Fruit fly (Drosophila melanogaster) whole organism, embryonic: ENCODE results near the gene mats.

Experiments
- Awh ChIP-seq: fragments of 200-800 bp; sonication (Bioruptor generic); IDR thresholded peaks from 2 replicates; pipeline ENCODE4, ENCODE4 v1.3.6; 2022; ENCODE audit warnings: missing biosample characterization, missing genetic modification characterization
- BEAF-32 ChIP-seq: fragments of 200-800 bp; sonication (Bioruptor generic); optimal IDR thresholded peaks from 3 replicates; lab custom pipeline; 2017; ENCODE audit warnings: missing biosample characterization, missing genetic modification characterization, mild to moderate bottlenecking, moderate library complexity, missing genetic modification reagents
- CG11504 ChIP-seq: fragments of 200-800 bp; sonication (Bioruptor generic); optimal IDR thresholded peaks from 3 replicates; lab custom pipeline; 2019; ENCODE audit warnings: missing biosample characterization, mild to moderate bottlenecking, missing genetic modification characterization, moderate library complexity
- CG12155 ChIP-seq: fragments of 200-800 bp; sonication (Bioruptor generic); optimal IDR thresholded peaks from 3 replicates; lab custom pipeline; 2016; ENCODE audit warnings: missing biosample characterization, missing genetic modification characterization
- CG12769 ChIP-seq: fragments of 200-800 bp; sonication (Bioruptor generic); optimal IDR thresholded peaks from 2 replicates; lab custom pipeline; 2019; ENCODE audit warnings: missing biosample characterization, mild to moderate bottlenecking, missing genetic modification characterization, moderate library complexity
- CG13287 ChIP-seq: fragments of 200-800 bp; sonication (Bioruptor generic); IDR thresholded peaks from 2 replicates; pipeline ENCODE4 v1.3.6; 2022; ENCODE audit warnings: missing biosample characterization, missing genetic modification characterization; ENCODE audit not compliant: partially characterized antibody
- CG14860 ChIP-seq: fragments of 200-800 bp; sonication (Bioruptor generic); IDR thresholded peaks from 3 replicates; pipeline ENCODE4 v1.3.6; 2022; ENCODE audit warnings: missing biosample characterization, missing genetic modification characterization; ENCODE audit not compliant: partially characterized antibody
- CG15269 ChIP-seq: fragments of 200-800 bp; sonication (Bioruptor generic); optimal IDR thresholded peaks from 2 replicates; lab custom pipeline; 2018; ENCODE audit warnings: missing biosample characterization, mild to moderate bottlenecking, missing genetic modification characterization, moderate library complexity
- CG16813 ChIP-seq: fragments of 200-800 bp; sonication (Bioruptor generic); IDR thresholded peaks from 3 replicates; pipeline ENCODE4 v1.3.6; 2022; ENCODE audit warnings: missing biosample characterization, missing genetic modification characterization; ENCODE audit not compliant: partially characterized antibody
- CG4360 ChIP-seq: fragments of 200-800 bp; sonication (Bioruptor generic); IDR thresholded peaks from 2 replicates; pipeline ENCODE4 v1.3.6; 2022; ENCODE audit warnings: missing biosample characterization, missing genetic modification characterization
- CG7839 ChIP-seq: fragments of 200-800 bp; sonication (Bioruptor generic); optimal IDR thresholded peaks from 3 replicates; lab custom pipeline; 2018; ENCODE audit warnings: missing biosample characterization, mild to moderate bottlenecking, missing genetic modification characterization, moderate library complexity
- CG8924 ChIP-seq: fragments of 200-800 bp; optimal IDR thresholded peaks from 3 replicates; lab custom pipeline; 2019; ENCODE audit warnings: missing biosample characterization, mild to moderate bottlenecking, missing genetic modification characterization, moderate library complexity
- CG9437 ChIP-seq: fragments of 200-800 bp; sonication (Bioruptor generic); optimal IDR thresholded peaks from 2 replicates; lab custom pipeline; 2018; ENCODE audit warnings: missing biosample characterization, mild to moderate bottlenecking, missing genetic modification characterization
- CTCF ChIP-seq: fragments of 200-800 bp; sonication (Bioruptor generic); optimal IDR thresholded peaks from 2 replicates; lab custom pipeline; 2017; ENCODE audit warnings: missing biosample characterization, mild to moderate bottlenecking, missing genetic modification characterization, moderate library complexity
- Dll ChIP-seq: fragments of 200-800 bp; sonication (Bioruptor generic); IDR thresholded peaks from 4 replicates; pipeline ENCODE4 v1.3.6; 2022; ENCODE audit warnings: missing biosample characterization, missing genetic modification characterization; ENCODE audit not compliant: partially characterized antibody
- Dp ChIP-seq: fragments of 200-800 bp; sonication (Bioruptor generic); optimal IDR thresholded peaks from 2 replicates; lab custom pipeline; 2018; ENCODE audit warnings: missing biosample characterization, mild to moderate bottlenecking, missing genetic modification characterization, moderate library complexity
- E2f2 ChIP-seq: fragments of 200-800 bp; sonication (Bioruptor generic); IDR thresholded peaks from 2 replicates; pipeline ENCODE4 v1.3.6; 2022; ENCODE audit warnings: missing biosample characterization, missing genetic modification characterization
- Hand ChIP-seq: fragments of 200-800 bp; sonication (Bioruptor generic); optimal IDR thresholded peaks from 2 replicates; lab custom pipeline; 2017; ENCODE audit warnings: mild to moderate bottlenecking, missing biosample characterization, missing genetic modification reagents, missing genetic modification characterization
- Hr78 ChIP-seq, 2 experiments: fragments of 200-800 bp in 1 of 2; fragments of >200 bp in 1 of 2; sonication (Bioruptor generic) in 1 of 2; optimal IDR thresholded peaks; 2 replicates each; lab custom pipeline; 2017 to 2019; ENCODE audit warnings: missing biosample characterization in 2 of 2, missing genetic modification characterization in 2 of 2, mild to moderate bottlenecking in 1 of 2, moderate library complexity in 1 of 2
- Med ChIP-seq: fragments of 200-800 bp; sonication (Bioruptor generic); peaks from one replicate; lab custom pipeline; 2016; ENCODE audit warnings: missing biosample characterization, missing genetic modification characterization, mild to moderate bottlenecking, inconsistent platforms, moderate library complexity
- Myb ChIP-seq: fragments of 200-800 bp; sonication (Bioruptor generic); optimal IDR thresholded peaks from 2 replicates; lab custom pipeline; 2016; ENCODE audit warnings: missing biosample characterization, missing genetic modification characterization
- Pdp1 ChIP-seq, 2 experiments: fragments of 200-800 bp; sonication (Bioruptor generic); optimal IDR thresholded peaks; 3 replicates each; lab custom pipeline; 2016; ENCODE audit warnings: missing biosample characterization in 2 of 2, missing genetic modification characterization in 2 of 2, mild to moderate bottlenecking in 1 of 2, moderate library complexity in 1 of 2
- Rx ChIP-seq: fragments of 200-800 bp; sonication (Bioruptor generic); IDR thresholded peaks from 2 replicates; pipeline ENCODE4 v1.3.6; 2022; ENCODE audit warnings: missing biosample characterization, missing genetic modification characterization
- Scr ChIP-seq: fragments of 200-800 bp; sonication (Bioruptor generic); IDR thresholded peaks from 2 replicates; pipeline ENCODE4 v1.3.6; 2022; ENCODE audit warnings: missing biosample characterization, missing genetic modification characterization; ENCODE audit not compliant: partially characterized antibody
- Sry-β ChIP-seq: fragments of 200-800 bp; sonication (Bioruptor generic); optimal IDR thresholded peaks from 2 replicates; lab custom pipeline; 2018; ENCODE audit warnings: missing biosample characterization, mild to moderate bottlenecking, missing genetic modification characterization, moderate library complexity
- Sry-δ ChIP-seq: fragments of 200-800 bp; sonication (Bioruptor generic); optimal IDR thresholded peaks from 2 replicates; lab custom pipeline; 2016; ENCODE audit warnings: missing biosample characterization, missing genetic modification characterization
- abd-A ChIP-seq: fragments of 200-800 bp; sonication (Bioruptor generic); optimal IDR thresholded peaks from 3 replicates; lab custom pipeline; 2019; ENCODE audit warnings: missing biosample characterization, mild to moderate bottlenecking, missing genetic modification characterization, moderate library complexity
- grn ChIP-seq: fragments of 200-800 bp; sonication (Bioruptor generic); optimal IDR thresholded peaks from 3 replicates; lab custom pipeline; 2017; ENCODE audit warnings: missing biosample characterization, missing genetic modification characterization
- hbn ChIP-seq: fragments of 200-800 bp; sonication (Bioruptor generic); IDR thresholded peaks from 2 replicates; pipeline ENCODE4 v1.3.6; 2022; ENCODE audit warnings: missing biosample characterization, missing genetic modification characterization; ENCODE audit not compliant: partially characterized antibody
- kni ChIP-seq: fragments of 200-800 bp; sonication (Bioruptor generic); optimal IDR thresholded peaks from 3 replicates; lab custom pipeline; 2017; ENCODE audit warnings: mild to moderate bottlenecking, missing biosample characterization, missing genetic modification reagents, missing genetic modification characterization
- oc ChIP-seq: fragments of 200-800 bp; sonication (Bioruptor generic); optimal IDR thresholded peaks from 2 replicates; lab custom pipeline; 2018; ENCODE audit warnings: missing biosample characterization, mild to moderate bottlenecking, missing genetic modification characterization, moderate library complexity
- otp ChIP-seq: fragments of 200-800 bp; sonication (Bioruptor generic); IDR thresholded peaks from 3 replicates; pipeline ENCODE4, ENCODE4 v1.3.6; 2022; ENCODE audit warnings: missing biosample characterization, missing genetic modification characterization
- pita ChIP-seq: fragments of 200-800 bp; sonication (Bioruptor generic); optimal IDR thresholded peaks from 2 replicates; lab custom pipeline; 2017; ENCODE audit warnings: missing biosample characterization, mild to moderate bottlenecking, missing genetic modification characterization
- sd ChIP-seq: fragments of 200-800 bp; sonication (Bioruptor generic); optimal IDR thresholded peaks from 3 replicates; lab custom pipeline; 2018; ENCODE audit warnings: missing biosample characterization, mild to moderate bottlenecking, missing genetic modification characterization, moderate library complexity
- sqz ChIP-seq: fragments of 200-800 bp; sonication (Bioruptor generic); optimal IDR thresholded peaks from 3 replicates; lab custom pipeline; 2018; ENCODE audit warnings: missing biosample characterization, mild to moderate bottlenecking, missing genetic modification characterization
- sr ChIP-seq: fragments of 200-800 bp; sonication (Bioruptor generic); IDR thresholded peaks from 3 replicates; pipeline ENCODE4 v1.3.6; 2022; ENCODE audit warnings: missing biosample characterization, missing genetic modification characterization
- vvl ChIP-seq: fragments of 200-800 bp; sonication (Bioruptor generic); IDR thresholded peaks from 2 replicates; pipeline ENCODE4 v1.3.6; 2022; ENCODE audit warnings: missing biosample characterization, missing genetic modification characterization

The mats gene

dm6 chr3R:22424602-22425190 is 3.7 kb downstream of the mats start, which contains the start of gene pinta:
Gene pinta, minus strand, starts transcription at chr3R:22424929.
- TF ChIP-seq CG16813 (GFP tag; lab: Robert Waterston, UW) (0 out of 3 replicates have a peak, but pooled peaks have one; percentile 22), CG7839 (tag; lab: Kevin White, UChicago) (no peak), CG14860 (no peak), Pdp1 (GFP tag; optimal IDR thresholded peaks at IDR 0.05; lab: Kevin White, UChicago) (peak in 1 of 2 experiments; percentile 91), CG12155 (GFP tag; lab: Kevin White, UChicago) (peak; percentile 91), CG4360 (GFP tag; lab: Robert Waterston, UW) (peak; percentile 27; the same call in 1 of the 2 replicates), Dll (GFP tag; lab: Robert Waterston, UW) (0 out of 4 replicates have a peak, but pooled peaks have one; percentile 29), kni (GFP tag; lab: Kevin White, UChicago) (no peak), Rx (GFP tag; lab: Robert Waterston, UW) (no peak), Sry-δ (peak; percentile 59), Sry-β (no peak), sqz (GFP tag; lab: Kevin White, UChicago) (no peak), Med (GFP tag; lab: Kevin White, UChicago) (no peak), CG13287 (GFP tag; lab: Robert Waterston, UW) (peak; percentile 54), otp (GFP tag; lab: Robert Waterston, UW) (0 out of 3 replicates have a peak, but pooled peaks have one; percentile 2), Scr (peak; percentile 31; the same call in 1 of the 2 replicates), Myb (GFP tag; lab: Kevin White, UChicago) (peak; percentile 44), hbn (0 out of 2 replicates have a peak, but pooled peaks have one; percentile 13), E2f2 (peak; percentile 20), CG8924 (tag; lab: Kevin White, UChicago) (peak; percentile 39), Dp (peak; percentile 21), CTCF (GFP tag; lab: Kevin White, UChicago) (no peak), CG11504 (tag; lab: Kevin White, UChicago) (peak; percentile 93), CG9437 (GFP tag; lab: Kevin White, UChicago) (peak; percentile 91), BEAF-32 (GFP tag; lab: Kevin White, UChicago) (peak; percentile 37)

DNA sequence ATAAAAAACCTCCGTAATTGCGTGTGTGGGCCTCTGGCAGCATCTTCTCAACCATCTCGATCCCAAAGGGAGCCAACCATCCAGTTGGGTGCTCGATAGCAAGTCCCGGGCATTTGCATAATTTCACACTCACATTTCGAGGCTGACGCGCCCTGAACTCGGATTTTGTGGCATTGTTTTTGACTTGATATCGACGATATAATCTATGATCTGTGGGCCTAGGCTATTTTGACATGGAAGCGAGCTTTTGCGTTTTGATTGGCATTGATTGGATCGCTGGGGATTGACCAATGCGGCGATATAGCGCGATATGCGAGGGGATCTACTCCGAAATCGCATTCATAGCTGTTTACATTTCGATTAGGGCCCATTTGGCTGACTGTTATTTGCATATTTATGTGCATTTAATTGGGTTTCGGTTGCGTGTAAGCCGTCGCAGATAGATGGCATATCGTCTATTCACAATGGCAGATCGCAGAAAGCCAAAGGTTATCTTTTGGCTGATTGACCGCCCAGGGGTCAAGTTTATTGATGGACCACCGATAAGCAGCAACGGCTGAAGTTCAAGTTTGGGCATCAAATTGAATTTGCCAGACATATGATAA is 11.3 kb downstream of the mats start:
- TF ChIP-seq vvl (GFP tag; lab: Robert Waterston, UW) (peak; percentile 62; the same call in 1 of the 2 replicates), CG15269 (tag; lab: Kevin White, UChicago) (peak; percentile 77), Pdp1 (GFP tag; optimal IDR thresholded peaks at IDR 0.05; lab: Kevin White, UChicago) (peak in 1 of 2 experiments; percentile 9), Hand (GFP tag; lab: Kevin White, UChicago) (no peak), oc (tag; lab: Kevin White, UChicago) (peak; percentile 79), sd (tag; lab: Kevin White, UChicago) (peak; percentile 31), Hr78 (GFP tag; optimal IDR thresholded peaks at IDR 0.05; lab: Kevin White, UChicago) (peak in 1 of 2 experiments; percentile 82), CG12769 (tag; lab: Kevin White, UChicago) (peak; percentile 88), abd-A (tag; lab: Kevin White, UChicago) (peak; percentile 96), Awh (GFP tag; lab: Robert Waterston, UW) (peak; percentile 70), sr (GFP tag; lab: Robert Waterston, UW) (0 out of 3 replicates have a peak, but pooled peaks have one; percentile 2), pita (no peak), CG7839 (tag; lab: Kevin White, UChicago) (no peak), grn (GFP tag; lab: Kevin White, UChicago) (peak; percentile 79)
